Worm (Caenorhabditis elegans): ENCODE results near the gene Y49A3A.3.

Y49A3A.3 gene

ce11 chrV:14368272-14369052, 14.3 kb downstream of the Y49A3A.3 start (continued):
- TF ChIP-seq snpc-1.1 (tag; optimal IDR thresholded peaks at IDR 0.05; ENCODE audit: insufficient read depth) (no peak), Y67H2A.10 (GFP tag; conservative IDR thresholded peaks at IDR 0.05) (no peak), lin-40 (tag; optimal IDR thresholded peaks at IDR 0.05) (peak; percentile 70), rcor-1 (GFP tag; IDR thresholded peaks at IDR 0.05) (no peak), B0019.2 (GFP tag; conservative IDR thresholded peaks at IDR 0.05) (no peak), attf-5 (GFP tag; optimal IDR thresholded peaks at IDR 0.05) (no peak), egl-18 (GFP tag; IDR thresholded peaks at IDR 0.05) (no peak), ceh-79 (tag; optimal IDR thresholded peaks at IDR 0.05) (no peak), lin-26 (GFP tag; IDR thresholded peaks at IDR 0.05) (no peak), sdz-38 (tag; optimal IDR thresholded peaks at IDR 0.05) (no peak), bed-2 (GFP tag; IDR thresholded peaks at IDR 0.05) (no peak), hlh-26 (GFP tag; conservative IDR thresholded peaks at IDR 0.05) (no peak), pbrm-1 (GFP tag; IDR thresholded peaks at IDR 0.05) (no peak), fkh-3 (tag; optimal IDR thresholded peaks at IDR 0.05) (no peak)

- TF ChIP-seq F23B12.7 (tag; optimal IDR thresholded peaks at IDR 0.05; ENCODE audit: insufficient read depth) (no peak), C06A6.2 (GFP tag; conservative IDR thresholded peaks at IDR 0.05) (no peak), nhr-90 (tag; optimal IDR thresholded peaks at IDR 0.05) (no peak), Y67H2A.10 (GFP tag; conservative IDR thresholded peaks at IDR 0.05) (no peak), Y53G8AR.9 (GFP tag; conservative IDR thresholded peaks at IDR 0.05) (no peak), ztf-26 (tag; optimal IDR thresholded peaks at IDR 0.05) (no peak), nhr-120 (GFP tag; IDR thresholded peaks at IDR 0.05) (no peak), attf-5 (GFP tag; optimal IDR thresholded peaks at IDR 0.05) (no peak), let-607 (tag; optimal IDR thresholded peaks at IDR 0.05) (no peak), chd-7 (tag; optimal IDR thresholded peaks at IDR 0.05) (no peak), egrh-3 (GFP tag; IDR thresholded peaks at IDR 0.05) (no peak), tbx-9 (tag; optimal IDR thresholded peaks at IDR 0.05; ENCODE audit: borderline replicate concordance) (no peak), snpc-1.3 (tag; optimal IDR thresholded peaks at IDR 0.05; ENCODE audit: insufficient read depth) (no peak), lin-35 (GFP tag; optimal IDR thresholded peaks at IDR 0.05) (no peak), repo-1 (tag; optimal IDR thresholded peaks at IDR 0.05) (no peak), gei-17 (GFP tag; optimal IDR thresholded peaks at IDR 0.05) (no peak), madf-3 (GFP tag; IDR thresholded peaks at IDR 0.05) (no peak)
These were observed 15.2 kb downstream of the Y49A3A.3 start for ce11 chrV:14369412-14369811.

ce11 chrV:14372774-14373173, 18.6 kb downstream of the Y49A3A.3 start, which contains the start of gene unc-39:
Gene unc-39, plus strand, starts transcription at chrV:14373074.
- no peak for TF ChIP-seq Y53F4B.3 (GFP tag; IDR thresholded peaks at IDR 0.05)
- no peak for TF ChIP-seq lin-54 (GFP tag; optimal IDR thresholded peaks at IDR 0.05)
- no peak for TF ChIP-seq nhr-80 (tag; optimal IDR thresholded peaks at IDR 0.05)
- TF ChIP-seq ceh-79 (tag; optimal IDR thresholded peaks at IDR 0.05), result no peak
- no peak for TF ChIP-seq attf-3 (GFP tag; conservative IDR thresholded peaks at IDR 0.05)

ce11 chrV:14378052-14378451, 23.8 kb downstream of the Y49A3A.3 start:
- TF ChIP-seq aptf-3 (GFP tag; IDR thresholded peaks at IDR 0.05), result no peak
- no peak for TF ChIP-seq attf-3 (GFP tag; conservative IDR thresholded peaks at IDR 0.05)
- TF ChIP-seq athp-1 (tag; optimal IDR thresholded peaks at IDR 0.05), result no peak
- TF ChIP-seq ama-1 (optimal IDR thresholded peaks at IDR 0.05), result no peak
- no peak for TF ChIP-seq ama-1 (GFP tag; optimal IDR thresholded peaks at IDR 0.05)

Measured in whole organism, young adult.